Worm (Caenorhabditis elegans) whole organism, late embryonic: Measurements from ENCODE around the gene bath-30.

ENCODE experiments used
- C38D4.7 ChIP-seq: fragments of 200-800 bp; sonication (Bioruptor generic); optimal IDR thresholded peaks from 2 replicates; lab custom pipeline; 2018; ENCODE audit warnings: mild to moderate bottlenecking, missing genetic modification characterization, moderate library complexity, missing compliant biosample characterization
- F13H6.1 ChIP-seq: sonication (generic microtip); optimal IDR thresholded peaks from 2 replicates; lab custom pipeline; 2016; ENCODE audit warnings: missing genetic modification characterization, missing compliant biosample characterization
- ahr-1 ChIP-seq: sonication (generic microtip); optimal IDR thresholded peaks from 2 replicates; lab custom pipeline; 2016; ENCODE audit warnings: missing genetic modification characterization, missing compliant biosample characterization
- ceh-19 ChIP-seq: fragments of 200-800 bp; sonication (Bioruptor generic); optimal IDR thresholded peaks from 2 replicates; lab custom pipeline; 2018; ENCODE audit warnings: mild to moderate bottlenecking, missing genetic modification characterization, missing compliant biosample characterization
- ceh-2 ChIP-seq: sonication (generic microtip); optimal IDR thresholded peaks from 2 replicates; lab custom pipeline; 2016; ENCODE audit warnings: missing genotype, missing genetic modification characterization, missing compliant biosample characterization
- ceh-31 ChIP-seq: sonication (generic microtip); optimal IDR thresholded peaks from 2 replicates; lab custom pipeline; 2016; ENCODE audit warnings: missing genetic modification characterization, missing compliant biosample characterization
- ceh-45 ChIP-seq: fragments of 200-800 bp; sonication (Bioruptor generic); IDR thresholded peaks from 2 replicates; pipeline ENCODE4 v1.3.6; 2022; ENCODE audit warnings: missing genetic modification reagents, missing genetic modification characterization, missing compliant biosample characterization
- ceh-6 ChIP-seq: fragments of 200-800 bp; sonication (Bioruptor generic); optimal IDR thresholded peaks from 2 replicates; lab custom pipeline; 2018; ENCODE audit warnings: mild to moderate bottlenecking, missing genetic modification characterization, missing compliant biosample characterization
- dve-1 ChIP-seq: sonication (generic microtip); optimal IDR thresholded peaks from 2 replicates; lab custom pipeline; 2017; ENCODE audit warnings: antibody characterized with exemption, mild to moderate bottlenecking, missing genetic modification characterization, missing compliant biosample characterization
- elt-2 ChIP-seq: sonication (generic microtip); optimal IDR thresholded peaks from 2 replicates; lab custom pipeline; 2016; ENCODE audit warnings: missing genetic modification reagents, missing genetic modification characterization, missing compliant biosample characterization
- fkh-10 ChIP-seq: fragments of 150-350 bp; optimal IDR thresholded peaks from 2 replicates; lab custom pipeline; 2014; ENCODE audit warnings: missing biosample characterization, missing genetic modification reagents, missing genetic modification characterization
- gmeb-2 ChIP-seq: sonication (generic microtip); optimal IDR thresholded peaks from 2 replicates; lab custom pipeline; 2016; ENCODE audit warnings: missing genetic modification characterization, inconsistent platforms, missing compliant biosample characterization
- hlh-13 ChIP-seq: fragments of 200-800 bp; sonication (Bioruptor generic); optimal IDR thresholded peaks from 2 replicates; lab custom pipeline; 2018; ENCODE audit warnings: mild to moderate bottlenecking, missing genetic modification characterization, missing compliant biosample characterization
- hlh-30 ChIP-seq: sonication (generic microtip); optimal IDR thresholded peaks from 2 replicates; lab custom pipeline; 2017; ENCODE audit warnings: antibody characterized with exemption, missing genetic modification characterization, missing compliant biosample characterization; ENCODE audit not compliant: insufficient read depth
- hlh-6 ChIP-seq: sonication (generic microtip); optimal IDR thresholded peaks from 2 replicates; lab custom pipeline; 2016; ENCODE audit warnings: missing genotype, missing genetic modification characterization, missing compliant biosample characterization
- hlh-8 ChIP-seq: sonication (generic microtip); optimal IDR thresholded peaks from 2 replicates; lab custom pipeline; 2016; ENCODE audit warnings: missing genotype, missing genetic modification characterization, missing compliant biosample characterization
- madf-2 ChIP-seq: sonication (generic microtip); optimal IDR thresholded peaks from 2 replicates; lab custom pipeline; 2017; ENCODE audit warnings: missing genetic modification characterization, missing compliant biosample characterization
- nfya-1 ChIP-seq: sonication (generic microtip); optimal IDR thresholded peaks from 2 replicates; lab custom pipeline; 2017; ENCODE audit warnings: missing genetic modification characterization, mild to moderate bottlenecking, missing compliant biosample characterization, antibody characterized with exemption, moderate library complexity
- nhr-11 ChIP-seq: fragments of 150-350 bp; optimal IDR thresholded peaks from 2 replicates; lab custom pipeline; 2014; ENCODE audit warnings: missing biosample characterization, missing genetic modification characterization
- nhr-232 ChIP-seq: sonication (generic microtip); optimal IDR thresholded peaks from 2 replicates; lab custom pipeline; 2016; ENCODE audit warnings: missing genetic modification characterization, missing compliant biosample characterization
- npax-4 ChIP-seq: sonication (generic microtip); optimal IDR thresholded peaks from 2 replicates; lab custom pipeline; 2016; ENCODE audit warnings: missing genetic modification characterization, missing compliant biosample characterization
- odd-2 ChIP-seq: sonication (generic microtip); optimal IDR thresholded peaks from 2 replicates; lab custom pipeline; 2017; ENCODE audit warnings: antibody characterized with exemption, mild to moderate bottlenecking, missing genetic modification characterization, missing compliant biosample characterization
- pag-3 ChIP-seq: sonication (generic microtip); optimal IDR thresholded peaks from 2 replicates; lab custom pipeline; 2016; ENCODE audit warnings: missing compliant biosample characterization, missing genetic modification characterization, borderline replicate concordance
- pat-9 ChIP-seq: fragments of 200-800 bp; sonication (Bioruptor generic); optimal IDR thresholded peaks from 2 replicates; lab custom pipeline; 2018; ENCODE audit warnings: mild to moderate bottlenecking, missing genetic modification characterization, moderate library complexity, missing compliant biosample characterization
- pax-1 ChIP-seq: fragments of 150-350 bp; optimal IDR thresholded peaks from 2 replicates; lab custom pipeline; 2014; ENCODE audit warnings: missing biosample characterization, missing genetic modification characterization
- pqm-1 ChIP-seq: sonication (generic microtip); optimal IDR thresholded peaks from 2 replicates; lab custom pipeline; 2016; ENCODE audit warnings: missing genetic modification characterization, missing compliant biosample characterization
- pros-1 ChIP-seq: fragments of 150-350 bp; optimal IDR thresholded peaks from 2 replicates; lab custom pipeline; 2014; ENCODE audit warnings: missing biosample characterization, missing genetic modification reagents, missing genetic modification characterization
- rnt-1 ChIP-seq: sonication (generic microtip); optimal IDR thresholded peaks from 2 replicates; lab custom pipeline; 2016; ENCODE audit warnings: missing genetic modification characterization, missing compliant biosample characterization
- sdc-2 ChIP-seq: sonication (generic microtip); optimal IDR thresholded peaks from 2 replicates; lab custom pipeline; 2016; ENCODE audit warnings: missing genotype, missing genetic modification characterization, missing compliant biosample characterization
- syd-9 ChIP-seq: sonication (generic microtip); optimal IDR thresholded peaks from 2 replicates; lab custom pipeline; 2016; ENCODE audit warnings: mild to moderate bottlenecking, missing genetic modification characterization, moderate library complexity, missing compliant biosample characterization
- tbx-2 ChIP-seq: sonication (generic microtip); optimal IDR thresholded peaks from 2 replicates; lab custom pipeline; 2016; ENCODE audit warnings: missing genetic modification characterization, missing compliant biosample characterization
- ttx-3 ChIP-seq: sonication (generic microtip); optimal IDR thresholded peaks from 2 replicates; lab custom pipeline; 2016; ENCODE audit warnings: missing genetic modification reagents, missing genetic modification characterization, missing compliant biosample characterization
- unc-55 ChIP-seq: sonication (generic microtip); optimal IDR thresholded peaks from 2 replicates; lab custom pipeline; 2017; ENCODE audit warnings: missing biosample characterization, missing genetic modification reagents, missing genetic modification characterization
- unc-86 ChIP-seq: sonication (generic microtip); optimal IDR thresholded peaks from 2 replicates; lab custom pipeline; 2016; ENCODE audit warnings: missing genetic modification characterization, missing compliant biosample characterization
- zip-5 ChIP-seq: sonication (generic microtip); optimal IDR thresholded peaks from 2 replicates; lab custom pipeline; 2016; ENCODE audit warnings: missing genetic modification characterization, missing compliant biosample characterization
- ztf-16 ChIP-seq: sonication (generic microtip); optimal IDR thresholded peaks from 2 replicates; lab custom pipeline; 2017; ENCODE audit warnings: missing genetic modification characterization, missing compliant biosample characterization

bath-30 gene

DNA sequence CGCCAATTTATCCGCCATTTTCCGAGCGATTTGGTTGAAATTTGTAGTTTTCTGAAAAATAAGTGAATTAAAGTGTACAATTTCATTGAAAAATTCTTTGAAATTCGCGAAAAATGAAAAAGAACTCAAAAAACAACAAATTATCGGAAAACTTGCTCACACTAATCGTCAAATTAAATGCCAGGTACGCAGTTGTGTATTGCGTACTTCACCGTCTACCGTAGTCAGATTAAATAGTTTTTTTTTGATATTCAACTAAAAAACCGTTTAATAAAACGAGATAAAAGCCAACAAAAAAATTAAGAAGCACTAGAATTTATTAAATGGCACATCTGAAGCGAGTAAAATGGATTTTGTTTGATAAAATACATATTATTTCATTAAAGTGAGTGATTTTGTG, 1.3 kb downstream of the bath-30 start, which contains the start of gene bath-28:
Gene bath-28, minus strand, starts transcription at position 51 of the 400 bp plus-strand sequence.
- no peak for TF ChIP-seq nhr-11
- TF ChIP-seq pax-1 (tag; lab: Kevin White, UChicago) = no peak
- no peak for TF ChIP-seq ceh-19 (GFP tag; lab: Kevin White, UChicago)
- TF ChIP-seq syd-9 (tag; lab: Kevin White, UChicago) = no peak
- no peak for TF ChIP-seq nfya-1 (tag; lab: Kevin White, UChicago)
- TF ChIP-seq elt-2 = no peak
- no peak for TF ChIP-seq zip-5 (tag; lab: Kevin White, UChicago)
- no peak for TF ChIP-seq hlh-6 (tag; lab: Kevin White, UChicago)

ce11 chrII:3343714-3344113, 2.5 kb downstream of the bath-30 start, which contains the start of gene F14D2.15:
Gene F14D2.15 (minus strand): TSS chrII:3343814.
- TF ChIP-seq pat-9 (no peak), ceh-2 (no peak), madf-2 (no peak), hlh-8 (no peak), dve-1 (tag; lab: Kevin White, UChicago) (no peak), F13H6.1 (no peak), hlh-6 (tag; lab: Kevin White, UChicago) (no peak), ceh-6 (GFP tag; lab: Kevin White, UChicago) (no peak), hlh-13 (no peak)

DNA sequence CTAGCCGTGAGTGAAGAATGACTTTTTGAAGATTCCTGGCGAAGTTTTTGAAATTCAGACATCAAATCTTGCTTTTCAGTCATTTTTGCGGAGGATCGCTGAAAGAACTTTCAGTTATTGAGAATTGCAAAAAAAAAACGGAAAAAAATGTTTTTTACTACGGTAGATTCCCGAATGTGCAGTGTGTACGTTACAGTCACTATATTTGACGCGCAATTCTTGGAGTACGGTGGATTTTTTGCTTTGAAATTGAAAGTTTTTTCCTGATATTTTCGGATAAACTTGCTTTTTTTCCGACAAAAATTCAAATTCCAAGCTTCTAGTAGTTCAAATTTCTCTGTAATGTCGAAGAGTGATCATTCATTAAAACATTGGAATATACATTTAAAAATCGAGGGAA, 4.2 kb downstream of the bath-30 start, which contains the start of gene F14D2.11:
Gene F14D2.11, minus strand, starts transcription at position 101 of the 400 bp plus-strand sequence.
- TF ChIP-seq hlh-30 (tag; lab: Kevin White, UChicago) (no peak), pros-1 (tag; lab: Kevin White, UChicago) (no peak), elt-2 (no peak), ceh-45 (no peak), odd-2 (tag; lab: Kevin White, UChicago) (no peak), nhr-11 (no peak), nhr-232 (tag; lab: Kevin White, UChicago) (no peak), rnt-1 (no peak)

- TF ChIP-seq ceh-45 = no peak
These were observed 5.4 kb downstream of the bath-30 start for ce11 chrII:3340818-3341217.

- TF ChIP-seq gmeb-2 (tag; lab: Kevin White, UChicago) = no peak
- no peak for TF ChIP-seq pros-1 (tag; lab: Kevin White, UChicago)
- TF ChIP-seq nhr-232 (tag; lab: Kevin White, UChicago) = no peak
- TF ChIP-seq rnt-1 = no peak
- no peak for TF ChIP-seq pqm-1
- TF ChIP-seq hlh-30 (tag; lab: Kevin White, UChicago) = no peak
- TF ChIP-seq tbx-2 (tag; lab: Kevin White, UChicago) = no peak
- TF ChIP-seq fkh-10 = no peak
- TF ChIP-seq pag-3 (tag; lab: Kevin White, UChicago) = no peak
- no peak for TF ChIP-seq ceh-31 (tag; lab: Kevin White, UChicago)
- TF ChIP-seq ttx-3 (tag; lab: Kevin White, UChicago) = no peak
- TF ChIP-seq unc-86 = no peak
- no peak for TF ChIP-seq F13H6.1
- TF ChIP-seq ztf-16 (tag; lab: Kevin White, UChicago) = no peak
- TF ChIP-seq sdc-2 = no peak
- TF ChIP-seq ahr-1 (tag; lab: Kevin White, UChicago) = no peak
- TF ChIP-seq unc-55 = no peak
- no peak for TF ChIP-seq C38D4.7 (GFP tag; lab: Kevin White, UChicago)
- TF ChIP-seq npax-4 = no peak
These were observed 5.9 kb downstream of the bath-30 start, which contains the start of gene F14D2.5 for ce11 chrII:3340251-3340650. Gene F14D2.5 (plus strand): TSS chrII:3340551.
